Fruit fly (Drosophila melanogaster): ENCODE measurements around the gene strat.

Gene strat

dm6 chr2L:8279400-8280065 is 40.6 kb upstream of the strat start (continued):
- no peak for TF ChIP-seq CG15479 (GFP tag; optimal IDR thresholded peaks at IDR 0.05)
- no peak for TF ChIP-seq C15 (GFP tag; IDR thresholded peaks at IDR 0.05)
- TF ChIP-seq gcm2 (GFP tag; optimal IDR thresholded peaks at IDR 0.05), result no peak
- TF ChIP-seq sima (GFP tag; optimal IDR thresholded peaks at IDR 0.05), result no peak
- TF ChIP-seq Dek (tag; optimal IDR thresholded peaks at IDR 0.05), result no peak
- no peak for TF ChIP-seq Optix (GFP tag; IDR thresholded peaks at IDR 0.05)
- no peak for TF ChIP-seq lov (optimal IDR thresholded peaks at IDR 0.05)
- peak; percentile 71; the same call in 1 of the 3 replicates for TF ChIP-seq lov (GFP tag; IDR thresholded peaks at IDR 0.05)
- TF ChIP-seq CG4424 (GFP tag; optimal IDR thresholded peaks at IDR 0.05), result peak; percentile 76
- peak; percentile 30 for TF ChIP-seq CG13123 (GFP tag; optimal IDR thresholded peaks at IDR 0.05)
- TF ChIP-seq CG2199 (GFP tag; IDR thresholded peaks at IDR 0.05), result peak; percentile 81; the same call in 2 of the 3 replicates
- TF ChIP-seq CG12659 (GFP tag; optimal IDR thresholded peaks at IDR 0.05), result peak; percentile 4
- TF ChIP-seq CG12391 (tag; optimal IDR thresholded peaks at IDR 0.05), result peak; percentile 80
- peak; percentile 58 for TF ChIP-seq Asciz (GFP tag; optimal IDR thresholded peaks at IDR 0.05)
- TF ChIP-seq CG1529 (GFP tag; optimal IDR thresholded peaks at IDR 0.05), result peak; percentile 52
- no peak for TF ChIP-seq CG15269 (tag; optimal IDR thresholded peaks at IDR 0.05)
- TF ChIP-seq corto (GFP tag; optimal IDR thresholded peaks at IDR 0.05), result peak; percentile 94
- TF ChIP-seq Dip3 (GFP tag; optimal IDR thresholded peaks at IDR 0.05), result peak; percentile 7
- peak; percentile 70 for TF ChIP-seq chn (GFP tag; optimal IDR thresholded peaks at IDR 0.05)
- TF ChIP-seq CG7745 (tag; optimal IDR thresholded peaks at IDR 0.05), result no peak
- peak; percentile 6; the same call in 1 of the 2 replicates for TF ChIP-seq sob (GFP tag; IDR thresholded peaks at IDR 0.05)
- peak; percentile 29 for TF ChIP-seq CG18619 (GFP tag; optimal IDR thresholded peaks at IDR 0.05)
- peak; percentile 58 for TF ChIP-seq CG2875 (GFP tag; optimal IDR thresholded peaks at IDR 0.05)
- no peak for TF ChIP-seq CG34376 (GFP tag; optimal IDR thresholded peaks at IDR 0.05)
- TF ChIP-seq CG6689 (GFP tag; IDR thresholded peaks at IDR 0.05), result peak; percentile 64
- peak; percentile 52 for TF ChIP-seq Dad (GFP tag; optimal IDR thresholded peaks at IDR 0.05)
- peak; percentile 33 for TF ChIP-seq CG17802 (tag; optimal IDR thresholded peaks at IDR 0.05)
- no peak for TF ChIP-seq Oaz (GFP tag; IDR thresholded peaks at IDR 0.05)
- peak; percentile 4 for TF ChIP-seq BtbVII (GFP tag; optimal IDR thresholded peaks at IDR 0.05)
- TF ChIP-seq Nf-YA (GFP tag; IDR thresholded peaks at IDR 0.05), result no peak
- TF ChIP-seq Bteb2 (GFP tag; optimal IDR thresholded peaks at IDR 0.05), result no peak
- no peak for TF ChIP-seq CG17612 (GFP tag; IDR thresholded peaks at IDR 0.05)
- TF ChIP-seq CG14710 (tag; optimal IDR thresholded peaks at IDR 0.05), result peak; percentile 88
- no peak for TF ChIP-seq CG3065 (GFP tag; optimal IDR thresholded peaks at IDR 0.05)
- TF ChIP-seq kay (GFP tag; optimal IDR thresholded peaks at IDR 0.05), result no peak
- no peak for TF ChIP-seq CG17912 (GFP tag; optimal IDR thresholded peaks at IDR 0.05)
- TF ChIP-seq Kr (GFP tag; optimal IDR thresholded peaks at IDR 0.05), result no peak
- TF ChIP-seq h (optimal IDR thresholded peaks at IDR 0.05), result no peak
- TF ChIP-seq ind (GFP tag; optimal IDR thresholded peaks at IDR 0.05), result peak; percentile 11
- TF ChIP-seq CG2678 (tag; optimal IDR thresholded peaks at IDR 0.05), result peak; percentile 66
- no peak for TF ChIP-seq TFAM (GFP tag; optimal IDR thresholded peaks at IDR 0.05)
- TF ChIP-seq CG14441 (GFP tag; IDR thresholded peaks at IDR 0.05), result no peak
- peak; percentile 6 for TF ChIP-seq CG9437 (GFP tag; optimal IDR thresholded peaks at IDR 0.05)
- peak; percentile 15 for TF ChIP-seq CG12236 (GFP tag; optimal IDR thresholded peaks at IDR 0.05)
- peak; percentile 89 for TF ChIP-seq CG18262 (tag; optimal IDR thresholded peaks at IDR 0.05)
- TF ChIP-seq eyg (GFP tag; optimal IDR thresholded peaks at IDR 0.05), result no peak
- TF ChIP-seq row (GFP tag; IDR thresholded peaks at IDR 0.05), result peak; percentile 69
- peak in 1 of 3 experiments; percentile 67 for TF ChIP-seq Stat92E (GFP tag; optimal IDR thresholded peaks at IDR 0.05)
- no peak for TF ChIP-seq Hmr (GFP tag; optimal IDR thresholded peaks at IDR 0.05)
- TF ChIP-seq tx (GFP tag; optimal IDR thresholded peaks at IDR 0.05), result peak; percentile 36
- TF ChIP-seq al (GFP tag; IDR thresholded peaks at IDR 0.05), result no peak

Data from whole organism, embryonic.